Fruit fly (Drosophila melanogaster) whole organism: ENCODE results near the gene Nazo.

Experiments used
- CG8478 ChIP-seq: fragments of >200 bp; optimal IDR thresholded peaks from 2 replicates; lab custom pipeline; 2018; ENCODE audit warnings: inconsistent platforms
- Dll ChIP-seq: fragments of >200 bp; optimal IDR thresholded peaks from 2 replicates; lab custom pipeline; 2017
- EcR ChIP-seq, 2 experiments: fragments of >200 bp; optimal IDR thresholded peaks; 2 replicates each; lab custom pipeline; 2017; ENCODE audit warnings: missing biosample characterization in 2 of 2, missing genetic modification characterization in 2 of 2, missing genetic modification reagents in 2 of 2
- pan ChIP-seq: fragments of >200 bp; optimal IDR thresholded peaks from 2 replicates; lab custom pipeline; 2017
- psq ChIP-seq: fragments of >200 bp; optimal IDR thresholded peaks from 2 replicates; lab custom pipeline; 2017
- usp ChIP-seq: fragments of >200 bp; optimal IDR thresholded peaks from 2 replicates; lab custom pipeline; 2017; ENCODE audit warnings: missing biosample characterization, missing genetic modification characterization, mixed read lengths

Nazo gene

dm6 chr3R:8287697-8288096 lies at the start of gene Nazo:
TSS of gene Nazo (plus strand) at chr3R:8287876.
- TF ChIP-seq Dll, result no peak
- TF ChIP-seq CG8478, result no peak
- no peak for TF ChIP-seq psq (lab: Kevin White, UChicago)
- TF ChIP-seq pan (lab: Kevin White, UChicago), result no peak
- no peak for TF ChIP-seq usp (GFP tag; lab: Kevin White, UChicago)
- TF ChIP-seq EcR (GFP tag; optimal IDR thresholded peaks at IDR 0.05; lab: Kevin White, UChicago), result no peak

dm6 chr3R:8239472-8240301 lies 48.0 kb upstream of the Nazo start:
- TF ChIP-seq pan (lab: Kevin White, UChicago) (no peak), Dll (no peak), EcR (GFP tag; optimal IDR thresholded peaks at IDR 0.05; lab: Kevin White, UChicago) (no peak), psq (lab: Kevin White, UChicago) (no peak), usp (GFP tag; lab: Kevin White, UChicago) (no peak), CG8478 (no peak)

dm6 chr3R:8240302-8240682 lies 47.4 kb upstream of the Nazo start, which contains the start of gene Ada2b:
TSS of gene Ada2b (minus strand) at chr3R:8240515.
- TF ChIP-seq psq (lab: Kevin White, UChicago), result no peak
- no peak for TF ChIP-seq Dll
- no peak for TF ChIP-seq EcR (GFP tag; optimal IDR thresholded peaks at IDR 0.05; lab: Kevin White, UChicago)
- TF ChIP-seq CG8478, result no peak
- TF ChIP-seq pan (lab: Kevin White, UChicago), result no peak
- TF ChIP-seq usp (GFP tag; lab: Kevin White, UChicago), result no peak

- TF ChIP-seq usp (GFP tag; lab: Kevin White, UChicago) (no peak), psq (lab: Kevin White, UChicago) (no peak), EcR (GFP tag; optimal IDR thresholded peaks at IDR 0.05; lab: Kevin White, UChicago) (no peak), pan (lab: Kevin White, UChicago) (no peak), CG8478 (no peak), Dll (no peak)
Observed at dm6 chr3R:8243720-8244119, 44.0 kb upstream of the Nazo start, which contains the start of the genes CG9636, CG18749 and CG33722. TSS of gene CG9636 (minus strand) at chr3R:8243792. TSS of gene CG18749 (plus strand) at chr3R:8244055. TSS of gene CG33722 (plus strand) at chr3R:8244055.

- TF ChIP-seq Dll (no peak), EcR (GFP tag; optimal IDR thresholded peaks at IDR 0.05; lab: Kevin White, UChicago) (no peak), psq (lab: Kevin White, UChicago) (no peak), pan (lab: Kevin White, UChicago) (no peak), usp (GFP tag; lab: Kevin White, UChicago) (no peak), CG8478 (no peak)
Observed at dm6 chr3R:8248138-8248537, 39.5 kb upstream of the Nazo start, which contains the start of gene CG15864. TSS of gene CG15864 (plus strand) at chr3R:8248438.

dm6 chr3R:8250166-8250733 lies 37.4 kb upstream of the Nazo start, which contains the start of gene mtg:
TSS of gene mtg (plus strand) at chr3R:8250497.
- TF ChIP-seq pan (lab: Kevin White, UChicago), result no peak
- no peak for TF ChIP-seq psq (lab: Kevin White, UChicago)
- no peak for TF ChIP-seq Dll
- no peak for TF ChIP-seq EcR (GFP tag; optimal IDR thresholded peaks at IDR 0.05; lab: Kevin White, UChicago)
- no peak for TF ChIP-seq CG8478
- no peak for TF ChIP-seq usp (GFP tag; lab: Kevin White, UChicago)

- no peak for TF ChIP-seq usp (GFP tag; lab: Kevin White, UChicago)
- no peak for TF ChIP-seq Dll
- no peak for TF ChIP-seq pan (lab: Kevin White, UChicago)
- no peak for TF ChIP-seq CG8478
- no peak for TF ChIP-seq EcR (GFP tag; optimal IDR thresholded peaks at IDR 0.05; lab: Kevin White, UChicago)
- TF ChIP-seq psq (lab: Kevin White, UChicago), result no peak
Observed at dm6 chr3R:8251532-8251931, 36.1 kb upstream of the Nazo start.

- TF ChIP-seq Dll (no peak), pan (lab: Kevin White, UChicago) (no peak), EcR (GFP tag; optimal IDR thresholded peaks at IDR 0.05; lab: Kevin White, UChicago) (no peak), psq (lab: Kevin White, UChicago) (no peak), usp (GFP tag; lab: Kevin White, UChicago) (no peak), CG8478 (no peak)
Observed at dm6 chr3R:8254347-8254746, 33.3 kb upstream of the Nazo start.

dm6 chr3R:8256040-8256439 lies 31.6 kb upstream of the Nazo start:
- TF ChIP-seq EcR (GFP tag; optimal IDR thresholded peaks at IDR 0.05; lab: Kevin White, UChicago), result no peak
- no peak for TF ChIP-seq pan (lab: Kevin White, UChicago)
- TF ChIP-seq psq (lab: Kevin White, UChicago), result no peak
- no peak for TF ChIP-seq CG8478
- TF ChIP-seq Dll, result no peak
- no peak for TF ChIP-seq usp (GFP tag; lab: Kevin White, UChicago)

- TF ChIP-seq Dll, result no peak
- TF ChIP-seq usp (GFP tag; lab: Kevin White, UChicago), result no peak
- no peak for TF ChIP-seq CG8478
- TF ChIP-seq psq (lab: Kevin White, UChicago), result no peak
- TF ChIP-seq pan (lab: Kevin White, UChicago), result no peak
Observed at dm6 chr3R:8261634-8262033, 26.0 kb upstream of the Nazo start.

- no peak for TF ChIP-seq EcR (GFP tag; optimal IDR thresholded peaks at IDR 0.05; lab: Kevin White, UChicago)
- TF ChIP-seq CG8478, result no peak
- no peak for TF ChIP-seq psq (lab: Kevin White, UChicago)
- TF ChIP-seq usp (GFP tag; lab: Kevin White, UChicago), result no peak
- TF ChIP-seq pan (lab: Kevin White, UChicago), result no peak
- no peak for TF ChIP-seq Dll
Observed at dm6 chr3R:8264302-8265080, 23.2 kb upstream of the Nazo start, which contains the start of the genes RPA1 and Mcm2. TSS of gene RPA1 (minus strand) at chr3R:8264451. TSS of gene Mcm2 (plus strand) at chr3R:8264970.
